Worm (Caenorhabditis elegans): Measurements from ENCODE around the gene ptp-8.

- TF ChIP-seq unc-39 (tag; optimal IDR thresholded peaks at IDR 0.05) (no peak), pqm-1 (tag; optimal IDR thresholded peaks at IDR 0.05) (no peak), lin-39 (tag; optimal IDR thresholded peaks at IDR 0.05) (no peak), sea-2 (GFP tag; optimal IDR thresholded peaks at IDR 0.05) (no peak), snpc-4 (tag; optimal IDR thresholded peaks at IDR 0.05) (no peak), zag-1 (tag; optimal IDR thresholded peaks at IDR 0.05) (no peak), nfya-1 (tag; optimal IDR thresholded peaks at IDR 0.05; ENCODE audit: insufficient read depth) (no peak)
Measured at ce11 chrIV:7428998-7429397, 47.1 kb downstream of the ptp-8 start.
